Worm (Caenorhabditis elegans) whole organism, L1 larva: Measurements from ENCODE around the gene gst-35.

ENCODE experiments used
- ceh-63 ChIP-seq: fragments of 200-800 bp; sonication (Bioruptor generic); optimal IDR thresholded peaks from 2 replicates; lab custom pipeline; 2018; ENCODE audit warnings: mild to moderate bottlenecking, missing genetic modification characterization, missing compliant biosample characterization
- ceh-88 ChIP-seq: fragments of 200-800 bp; sonication (Bioruptor generic); IDR thresholded peaks from 2 replicates; pipeline ENCODE4 v1.3.6; 2022; ENCODE audit warnings: missing genetic modification characterization, missing compliant biosample characterization
- mep-1 ChIP-seq: fragments of 150-350 bp; optimal IDR thresholded peaks from 2 replicates; lab custom pipeline; 2014; ENCODE audit warnings: missing biosample characterization, missing genetic modification characterization
- nhr-11 ChIP-seq: fragments of 150-350 bp; optimal IDR thresholded peaks from 2 replicates; lab custom pipeline; 2014; ENCODE audit warnings: missing biosample characterization, missing genetic modification characterization
- pqm-1 ChIP-seq: sonication (generic microtip); optimal IDR thresholded peaks from 3 replicates; lab custom pipeline; 2017; ENCODE audit warnings: missing biosample characterization, missing genetic modification characterization

DNA sequence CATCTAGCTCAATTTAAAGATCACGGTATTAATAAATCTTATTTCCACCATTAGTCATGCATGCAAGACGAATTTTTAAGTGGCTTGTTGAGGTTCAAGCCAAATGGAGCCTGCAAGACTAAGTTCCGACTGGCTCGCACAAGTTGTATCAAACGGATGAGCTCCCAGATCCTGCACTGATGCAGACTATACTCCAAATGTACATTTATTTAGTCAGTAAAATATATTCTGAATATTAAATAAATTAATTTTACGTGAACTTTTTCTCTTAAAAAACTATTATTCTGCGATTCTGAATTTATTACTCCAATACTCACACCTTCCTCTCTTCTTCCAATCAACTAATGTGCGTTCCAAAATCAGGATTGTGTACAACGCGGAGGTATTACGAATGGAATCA, 9.5 kb downstream of the gst-35 start, which contains the start of gene Y53F4B.36:
- TF ChIP-seq nhr-11 (tag; lab: Kevin White, UChicago) (no peak), ceh-63 (no peak), ceh-88 (no peak), pqm-1 (tag; lab: Kevin White, UChicago) (no peak), mep-1 (no peak)
